Fruit fly (Drosophila melanogaster) whole organism, embryonic: ENCODE measurements around the gene CG43693.

ENCODE experiments used
- CG12104 ChIP-seq: fragments of 200-800 bp; sonication (Bioruptor generic); optimal IDR thresholded peaks from 3 replicates; lab custom pipeline; 2016; ENCODE audit warnings: missing biosample characterization, missing genetic modification characterization
- CG4360 ChIP-seq: fragments of 200-800 bp; sonication (Bioruptor generic); IDR thresholded peaks from 2 replicates; pipeline ENCODE4 v1.3.6; 2022; ENCODE audit warnings: missing biosample characterization, missing genetic modification characterization
- CG7987 ChIP-seq: fragments of 200-800 bp; sonication (Bioruptor generic); optimal IDR thresholded peaks from 2 replicates; lab custom pipeline; 2018; ENCODE audit warnings: missing biosample characterization, mild to moderate bottlenecking, missing genetic modification characterization, moderate library complexity
- CG8359 ChIP-seq: fragments of 200-800 bp; sonication (Bioruptor generic); optimal IDR thresholded peaks from 2 replicates; lab custom pipeline; 2017; ENCODE audit warnings: missing biosample characterization, mild to moderate bottlenecking, missing genetic modification characterization, borderline replicate concordance
- CHES-1-like ChIP-seq: fragments of 200-800 bp; sonication (Bioruptor generic); optimal IDR thresholded peaks from 2 replicates; lab custom pipeline; 2016; ENCODE audit warnings: missing biosample characterization, missing genetic modification characterization
- Mad ChIP-seq: fragments of 200-800 bp; sonication (Bioruptor generic); optimal IDR thresholded peaks from 2 replicates; lab custom pipeline; 2016; ENCODE audit warnings: missing biosample characterization, missing genetic modification characterization
- Mrtf ChIP-seq: fragments of 200-800 bp; sonication (Bioruptor generic); IDR thresholded peaks from 3 replicates; pipeline ENCODE4 v1.3.6; 2022; ENCODE audit warnings: missing biosample characterization, missing genetic modification characterization
- Rx ChIP-seq: fragments of 200-800 bp; sonication (Bioruptor generic); IDR thresholded peaks from 2 replicates; pipeline ENCODE4 v1.3.6; 2022; ENCODE audit warnings: missing biosample characterization, missing genetic modification characterization
- croc ChIP-seq: fragments of 200-800 bp; sonication (Bioruptor generic); conservative IDR thresholded peaks from 3 replicates; pipeline ENCODE4 v1.3.6; 2022; ENCODE audit warnings: missing biosample characterization, missing genetic modification characterization
- dimm ChIP-seq: fragments of 200-800 bp; sonication (Bioruptor generic); IDR thresholded peaks from 2 replicates; pipeline ENCODE4 v1.3.6; 2022; ENCODE audit warnings: missing biosample characterization, missing genetic modification characterization
- nom ChIP-seq: fragments of 200-800 bp; sonication (Bioruptor generic); optimal IDR thresholded peaks from 2 replicates; lab custom pipeline; 2017; ENCODE audit warnings: missing biosample characterization, missing genetic modification characterization, mild to moderate bottlenecking, moderate library complexity, missing genetic modification reagents
- pzg ChIP-seq: fragments of 200-800 bp; sonication (Bioruptor generic); optimal IDR thresholded peaks from 3 replicates; lab custom pipeline; 2018; ENCODE audit warnings: missing biosample characterization, mild to moderate bottlenecking, missing genetic modification characterization, moderate library complexity
- ranshi ChIP-seq: fragments of 200-800 bp; sonication (Bioruptor generic); IDR thresholded peaks from 2 replicates; pipeline ENCODE4 v1.3.6; 2022; ENCODE audit warnings: missing biosample characterization, missing genetic modification characterization
- wdn ChIP-seq: fragments of 200-800 bp; sonication (Bioruptor generic); IDR thresholded peaks from 2 replicates; pipeline ENCODE4 v1.3.6; 2022; ENCODE audit warnings: missing biosample characterization, missing genetic modification characterization

- TF ChIP-seq CG4360 (GFP tag; lab: Robert Waterston, UW) (peak; percentile 86), wdn (GFP tag; lab: Robert Waterston, UW) (peak; percentile 84), pzg (GFP tag; lab: Kevin White, UChicago) (no peak), Mad (GFP tag; lab: Kevin White, UChicago) (peak; percentile 86), CG8359 (GFP tag; lab: Kevin White, UChicago) (peak; percentile 88), croc (GFP tag; lab: Robert Waterston, UW) (peak; percentile 94), Mrtf (GFP tag; lab: Robert Waterston, UW) (peak; percentile 93), CG7987 (GFP tag; lab: Kevin White, UChicago) (peak; percentile 86), dimm (GFP tag; lab: Robert Waterston, UW) (peak; percentile 90), Rx (GFP tag; lab: Robert Waterston, UW) (peak; percentile 95), CG12104 (GFP tag; lab: Kevin White, UChicago) (peak; percentile 96), ranshi (GFP tag; lab: Robert Waterston, UW) (peak; percentile 96), nom (GFP tag; lab: Kevin White, UChicago) (peak; percentile 93), CHES-1-like (GFP tag; lab: Kevin White, UChicago) (peak; percentile 97)
Observed at dm6 chr3L:11084557-11085231, 33.5 kb upstream of the CG43693 start.
